Worm (Caenorhabditis elegans) whole organism, young adult: ENCODE results near the gene C08F11.1.
"Not testable (repeated sequence)": the region's sequence is repeated elsewhere in the genome, so short reads cannot be mapped to it uniquely, and the experiment has no call there.

Experiments
- B0019.2 ChIP-seq: fragments of 200-800 bp; sonication (Bioruptor generic); conservative IDR thresholded peaks from 2 replicates; pipeline ENCODE4 v1.3.6; 2022; ENCODE audit warnings: missing genetic modification reagents, missing genetic modification characterization, missing compliant biosample characterization
- C06A6.2 ChIP-seq: fragments of 200-800 bp; sonication (Bioruptor generic); conservative IDR thresholded peaks from 2 replicates; pipeline ENCODE4 v1.3.6; 2022; ENCODE audit warnings: missing genetic modification characterization, missing compliant biosample characterization
- C17E4.6 ChIP-seq: fragments of 200-800 bp; sonication (Bioruptor generic); IDR thresholded peaks from 2 replicates; pipeline ENCODE4 v1.3.6; 2022; ENCODE audit warnings: missing genetic modification reagents, missing genetic modification characterization, missing compliant biosample characterization
- F23B12.7 ChIP-seq: sonication (generic microtip); optimal IDR thresholded peaks from 2 replicates; lab custom pipeline; 2017; ENCODE audit warnings: missing genetic modification characterization, mild to moderate bottlenecking, missing compliant biosample characterization, antibody characterized with exemption, moderate library complexity; ENCODE audit not compliant: insufficient read depth
- F33H1.4 ChIP-seq: fragments of 200-800 bp; sonication (Bioruptor generic); IDR thresholded peaks from 2 replicates; pipeline ENCODE4 v1.3.6; 2022; ENCODE audit warnings: missing genetic modification reagents, missing genetic modification characterization, missing compliant biosample characterization
- F37B4.10 ChIP-seq: fragments of 200-800 bp; sonication (Bioruptor generic); IDR thresholded peaks from 2 replicates; pipeline ENCODE4 v1.3.6; 2022; ENCODE audit warnings: missing genetic modification characterization, missing compliant biosample characterization
- F52B5.7 ChIP-seq: sonication (generic microtip); optimal IDR thresholded peaks from 2 replicates; lab custom pipeline; 2016; ENCODE audit warnings: mild to moderate bottlenecking, missing genetic modification characterization, missing compliant biosample characterization
- F55B11.4 ChIP-seq: sonication (generic microtip); optimal IDR thresholded peaks from 2 replicates; lab custom pipeline; 2016; ENCODE audit warnings: missing compliant biosample characterization, missing genetic modification characterization, borderline replicate concordance; ENCODE audit not compliant: insufficient read depth
- F57A8.1 ChIP-seq: fragments of 200-800 bp; sonication (Bioruptor generic); optimal IDR thresholded peaks from 2 replicates; lab custom pipeline; 2018; ENCODE audit warnings: mild to moderate bottlenecking, missing genetic modification characterization, moderate library complexity, missing compliant biosample characterization
- Y53F4B.3 ChIP-seq: fragments of 200-800 bp; sonication (Bioruptor generic); IDR thresholded peaks from 2 replicates; pipeline ENCODE4 v1.3.6; 2022; ENCODE audit warnings: missing genetic modification reagents, missing genetic modification characterization, missing compliant biosample characterization
- Y56A3A.18 ChIP-seq: fragments of 200-800 bp; sonication (Bioruptor generic); IDR thresholded peaks from 2 replicates; pipeline ENCODE4 v1.3.6; 2022; ENCODE audit warnings: missing genetic modification reagents, missing genetic modification characterization, missing compliant biosample characterization
- Y79H2A.3 ChIP-seq: fragments of 200-800 bp; sonication (Bioruptor generic); conservative IDR thresholded peaks from 2 replicates; pipeline ENCODE4 v1.3.6; 2022; ENCODE audit warnings: missing genetic modification reagents, missing genetic modification characterization, missing compliant biosample characterization
- aptf-2 ChIP-seq: fragments of 200-800 bp; sonication (Bioruptor generic); conservative IDR thresholded peaks from 2 replicates; pipeline ENCODE4 v1.3.6; 2022; ENCODE audit warnings: missing genetic modification reagents, missing genetic modification characterization, missing compliant biosample characterization
- athp-1 ChIP-seq: sonication (generic microtip); optimal IDR thresholded peaks from 2 replicates; lab custom pipeline; 2017; ENCODE audit warnings: mild to moderate bottlenecking, missing genetic modification characterization, missing compliant biosample characterization
- attf-6 ChIP-seq: fragments of 200-800 bp; sonication (Bioruptor generic); IDR thresholded peaks from 2 replicates; pipeline ENCODE4 v1.3.6; 2022; ENCODE audit warnings: missing genetic modification reagents, missing genetic modification characterization, missing compliant biosample characterization
- bed-1 ChIP-seq: fragments of 200-800 bp; sonication (Bioruptor generic); IDR thresholded peaks from 2 replicates; pipeline ENCODE4 v1.3.6; 2022; ENCODE audit warnings: missing genetic modification reagents, missing genetic modification characterization, missing compliant biosample characterization
- ceh-100 ChIP-seq: fragments of 200-800 bp; sonication (Bioruptor generic); IDR thresholded peaks from 2 replicates; pipeline ENCODE4 v1.3.6; 2022; ENCODE audit warnings: missing genetic modification reagents, missing genetic modification characterization, missing compliant biosample characterization
- ceh-40 ChIP-seq: fragments of 200-800 bp; sonication (Bioruptor generic); IDR thresholded peaks from 2 replicates; pipeline ENCODE4 v1.3.6; 2022; ENCODE audit warnings: missing genetic modification characterization, missing compliant biosample characterization
- die-1 ChIP-seq: sonication (generic microtip); optimal IDR thresholded peaks from 2 replicates; lab custom pipeline; 2016; ENCODE audit warnings: missing genotype, mild to moderate bottlenecking, missing genetic modification characterization, missing compliant biosample characterization
- dpl-1 ChIP-seq: fragments of 150-350 bp; optimal IDR thresholded peaks from 2 replicates; lab custom pipeline; 2014; ENCODE audit warnings: missing biosample characterization, missing genetic modification reagents, missing genetic modification characterization
- efl-1 ChIP-seq: fragments of 150-350 bp; optimal IDR thresholded peaks from 2 replicates; lab custom pipeline; 2014; ENCODE audit warnings: missing biosample characterization, missing genetic modification reagents, missing genetic modification characterization
- egl-18 ChIP-seq: fragments of 200-800 bp; sonication (Bioruptor generic); IDR thresholded peaks from 2 replicates; pipeline ENCODE4 v1.3.6; 2022; ENCODE audit warnings: missing genetic modification reagents, missing genetic modification characterization, missing compliant biosample characterization
- egrh-3 ChIP-seq: fragments of 200-800 bp; sonication (Bioruptor generic); IDR thresholded peaks from 2 replicates; pipeline ENCODE4 v1.3.6; 2022; ENCODE audit warnings: missing genetic modification reagents, missing genetic modification characterization, missing compliant biosample characterization
- ekl-4 ChIP-seq: fragments of 200-800 bp; sonication (Bioruptor generic); IDR thresholded peaks from 2 replicates; pipeline ENCODE4 v1.3.6; 2022; ENCODE audit warnings: missing genetic modification reagents, missing genetic modification characterization, missing compliant biosample characterization
- him-1 ChIP-seq: sonication (generic microtip); optimal IDR thresholded peaks from 2 replicates; lab custom pipeline; 2016; ENCODE audit warnings: missing genotype, missing genetic modification reagents, missing genetic modification characterization, missing compliant biosample characterization
- hlh-26 ChIP-seq: fragments of 200-800 bp; sonication (Bioruptor generic); conservative IDR thresholded peaks from 2 replicates; pipeline ENCODE4 v1.3.6; 2022; ENCODE audit warnings: missing genetic modification reagents, missing genetic modification characterization, missing compliant biosample characterization
- hmg-20 ChIP-seq: fragments of 200-800 bp; sonication (Bioruptor generic); IDR thresholded peaks from 2 replicates; pipeline ENCODE4 v1.3.6; 2022; ENCODE audit warnings: missing genetic modification reagents, missing genetic modification characterization, missing compliant biosample characterization
- hsf-1 ChIP-seq: fragments of 200-800 bp; sonication (Bioruptor generic); IDR thresholded peaks from 2 replicates; pipeline ENCODE4 v1.3.6; 2022; ENCODE audit warnings: missing genetic modification reagents, missing genetic modification characterization, missing compliant biosample characterization
- lin-26 ChIP-seq: fragments of 200-800 bp; sonication (Bioruptor generic); IDR thresholded peaks from 2 replicates; pipeline ENCODE4 v1.3.6; 2022; ENCODE audit warnings: missing genetic modification reagents, missing genetic modification characterization, missing compliant biosample characterization
- lsl-1 ChIP-seq: fragments of 200-800 bp; sonication (Bioruptor generic); optimal IDR thresholded peaks from 2 replicates; lab custom pipeline; 2018; ENCODE audit warnings: mild to moderate bottlenecking, missing genetic modification characterization, moderate library complexity, missing compliant biosample characterization
- lsy-27 ChIP-seq: sonication (generic microtip); optimal IDR thresholded peaks from 2 replicates; lab custom pipeline; 2017; ENCODE audit warnings: missing genetic modification characterization, mild to moderate bottlenecking, missing compliant biosample characterization, antibody characterized with exemption, missing genotype, borderline replicate concordance; ENCODE audit not compliant: insufficient read depth
- madf-6 ChIP-seq: fragments of 200-800 bp; sonication (Bioruptor generic); IDR thresholded peaks from 2 replicates; pipeline ENCODE4 v1.3.6; 2022; ENCODE audit warnings: missing genetic modification reagents, missing genetic modification characterization, missing compliant biosample characterization
- madf-8 ChIP-seq: fragments of 200-800 bp; sonication (Bioruptor generic); conservative IDR thresholded peaks from 2 replicates; pipeline ENCODE4 v1.3.6; 2022; ENCODE audit warnings: missing genetic modification reagents, missing genetic modification characterization, missing compliant biosample characterization
- mcd-1 ChIP-seq: fragments of 200-800 bp; sonication (Bioruptor generic); IDR thresholded peaks from 2 replicates; pipeline ENCODE4 v1.3.6; 2022; ENCODE audit warnings: missing genetic modification reagents, missing genetic modification characterization, missing compliant biosample characterization
- mel-28 ChIP-seq: sonication (generic microtip); optimal IDR thresholded peaks from 2 replicates; lab custom pipeline; 2016; ENCODE audit warnings: borderline replicate concordance, mild to moderate bottlenecking, missing genetic modification characterization, missing compliant biosample characterization
- pha-4 ChIP-seq: fragments of 150-350 bp; sonication (generic microtip); optimal IDR thresholded peaks from 2 replicates; lab custom pipeline; 2014; ENCODE audit warnings: missing biosample characterization, missing genetic modification reagents, missing genetic modification characterization
- rcor-1 ChIP-seq: fragments of 200-800 bp; sonication (Bioruptor generic); IDR thresholded peaks from 2 replicates; pipeline ENCODE4 v1.3.6; 2022; ENCODE audit warnings: missing genetic modification reagents, missing genetic modification characterization, missing compliant biosample characterization
- rpc-1 ChIP-seq, 2 experiments: fragments of 150-350 bp in 1 of 2; sonication (generic microtip) in 1 of 2; optimal IDR thresholded peaks; 2 replicates each; lab custom pipeline; 2014 to 2018; ENCODE audit warnings: missing biosample characterization in 1 of 2, missing genetic modification characterization in 1 of 2, missing genetic modification reagents in 1 of 2, missing genotype in 1 of 2
- snpc-4 ChIP-seq, 5 experiments: fragments of 150-350 bp in 1 of 5; sonication (generic microtip) in 4 of 5; optimal IDR thresholded peaks; 2 replicates each; lab custom pipeline; 2014 to 2018; ENCODE audit warnings: missing genetic modification characterization in 5 of 5, missing biosample characterization in 3 of 5, antibody characterized with exemption in 2 of 5, mild to moderate bottlenecking in 2 of 5, missing compliant biosample characterization in 2 of 5, missing genotype in 2 of 5, moderate library complexity in 2 of 5, missing genetic modification reagents in 1 of 5
- xnd-1 ChIP-seq: sonication (generic microtip); optimal IDR thresholded peaks from 2 replicates; lab custom pipeline; 2016; ENCODE audit warnings: missing genotype, missing genetic modification reagents, missing genetic modification characterization, missing compliant biosample characterization
- ztf-25 ChIP-seq: fragments of 200-800 bp; sonication (Bioruptor generic); IDR thresholded peaks from 2 replicates; pipeline ENCODE4 v1.3.6; 2022; ENCODE audit warnings: missing genetic modification reagents, missing genetic modification characterization, missing compliant biosample characterization
- ztf-6 ChIP-seq: fragments of 200-800 bp; sonication (Bioruptor generic); IDR thresholded peaks from 2 replicates; pipeline ENCODE4 v1.3.6; 2022; ENCODE audit warnings: missing genetic modification reagents, missing genetic modification characterization, missing compliant biosample characterization

The C08F11.1 gene

ce11 chrIV:13666849-13667430, 43.3 kb downstream of the C08F11.1 start, which contains the start of gene fbxa-215:
Gene fbxa-215 (minus strand): TSS chrIV:13666909.
- TF ChIP-seq xnd-1 (tag; lab: Kevin White, UChicago) (peak; percentile 47), snpc-4 (GFP tag; optimal IDR thresholded peaks at IDR 0.05; lab: Kevin White, UChicago) (peak; percentile 57), snpc-4 (tag; optimal IDR thresholded peaks at IDR 0.05; lab: Kevin White, UChicago) (peak in 3 of 4 experiments; percentile 62 to 88 (median 82)), Y56A3A.18 (GFP tag; lab: Robert Waterston, UW) (no peak), F33H1.4 (GFP tag; lab: Robert Waterston, UW) (no peak; the same call in 1 of the 2 replicates), dpl-1 (GFP tag; lab: Kevin White, UChicago) (peak; percentile 19), lsl-1 (GFP tag; lab: Kevin White, UChicago) (peak; percentile 52), F37B4.10 (GFP tag; lab: Robert Waterston, UW) (no peak), rcor-1 (GFP tag; lab: Robert Waterston, UW) (no peak), ztf-6 (no peak), B0019.2 (GFP tag; lab: Robert Waterston, UW) (no peak), efl-1 (GFP tag; lab: Kevin White, UChicago) (peak; percentile 58), madf-6 (GFP tag; lab: Robert Waterston, UW) (peak; percentile 75), hmg-20 (GFP tag; lab: Robert Waterston, UW) (no peak), F52B5.7 (tag; lab: Kevin White, UChicago) (no peak), madf-8 (GFP tag; lab: Robert Waterston, UW) (peak; percentile 65), lin-26 (no peak), hlh-26 (GFP tag; lab: Robert Waterston, UW) (no peak), bed-1 (GFP tag; lab: Robert Waterston, UW) (no peak), die-1 (tag; lab: Kevin White, UChicago) (no peak)

ce11 chrIV:13667975-13668374, 44.3 kb downstream of the C08F11.1 start:
- TF ChIP-seq madf-6 (GFP tag; lab: Robert Waterston, UW) (peak; percentile 61; the same call in 1 of the 2 replicates), mel-28 (tag; lab: Kevin White, UChicago) (peak; percentile 67), snpc-4 (tag; optimal IDR thresholded peaks at IDR 0.05; lab: Kevin White, UChicago) (peak in 1 of 4 experiments; percentile 51), rpc-1 (optimal IDR thresholded peaks at IDR 0.05; lab: Kevin White, UChicago) (peak; percentile 37), hsf-1 (GFP tag; lab: Robert Waterston, UW) (peak; percentile 98), ceh-40 (0 out of 2 replicates have a peak, but pooled peaks have one; percentile 21), attf-6 (GFP tag; lab: Robert Waterston, UW) (0 out of 2 replicates have a peak, but pooled peaks have one; percentile 67), egrh-3 (GFP tag; lab: Robert Waterston, UW) (peak; percentile 45), Y79H2A.3 (GFP tag; lab: Robert Waterston, UW) (peak; percentile 58; the same call in 1 of the 2 replicates), ceh-100 (GFP tag; lab: Robert Waterston, UW) (0 out of 2 replicates have a peak, but pooled peaks have one; percentile 27), Y56A3A.18 (GFP tag; lab: Robert Waterston, UW) (0 out of 2 replicates have a peak, but pooled peaks have one; percentile 69), ekl-4 (GFP tag; lab: Robert Waterston, UW) (peak; percentile 76), ztf-25 (GFP tag; lab: Robert Waterston, UW) (0 out of 2 replicates have a peak, but pooled peaks have one; percentile 43), Y53F4B.3 (GFP tag; lab: Robert Waterston, UW) (peak; percentile 32; the same call in 1 of the 2 replicates)
- TF ChIP-seq snpc-4 (GFP tag; optimal IDR thresholded peaks at IDR 0.05; lab: Kevin White, UChicago); rpc-1 (tag; optimal IDR thresholded peaks at IDR 0.05; lab: Kevin White, UChicago): not testable (repeated sequence)

ce11 chrIV:13673504-13673903, 49.9 kb downstream of the C08F11.1 start, which contains the start of gene oac-48:
Gene oac-48 (plus strand): TSS chrIV:13673804.
- TF ChIP-seq B0019.2 (GFP tag; lab: Robert Waterston, UW) (no peak), C17E4.6 (GFP tag; lab: Robert Waterston, UW) (no peak), F57A8.1 (GFP tag; lab: Kevin White, UChicago) (no peak), F55B11.4 (no peak), him-1 (tag; lab: Kevin White, UChicago) (no peak), F37B4.10 (GFP tag; lab: Robert Waterston, UW) (no peak), dpl-1 (GFP tag; lab: Kevin White, UChicago) (no peak), F23B12.7 (tag; lab: Kevin White, UChicago) (no peak), pha-4 (tag; lab: Kevin White, UChicago) (no peak), athp-1 (no peak), lsy-27 (tag; lab: Kevin White, UChicago) (no peak), aptf-2 (no peak), mcd-1 (no peak), C06A6.2 (GFP tag; lab: Robert Waterston, UW) (no peak), egl-18 (GFP tag; lab: Robert Waterston, UW) (no peak)
